Worm (Caenorhabditis elegans) whole organism, L4 larva: Measurements from ENCODE around the gene Y73F8A.35.

Experiments used
- D1046.2 ChIP-seq: fragments of 200-800 bp; sonication (Bioruptor generic); IDR thresholded peaks from 2 replicates; pipeline ENCODE4 v1.3.6; 2022; ENCODE audit warnings: missing genetic modification characterization, missing compliant biosample characterization
- F10B5.3 ChIP-seq: sonication (generic microtip); optimal IDR thresholded peaks from 2 replicates; lab custom pipeline; 2016; ENCODE audit warnings: mild to moderate bottlenecking, missing genetic modification characterization, missing compliant biosample characterization
- F26F4.8 ChIP-seq: fragments of 200-800 bp; sonication (Bioruptor generic); conservative IDR thresholded peaks from 2 replicates; pipeline ENCODE4 v1.3.6; 2022; ENCODE audit warnings: missing genetic modification characterization, missing compliant biosample characterization
- F44E2.7 ChIP-seq: fragments of 200-800 bp; sonication (Bioruptor generic); IDR thresholded peaks from 2 replicates; pipeline ENCODE4 v2.1.2; 2022; ENCODE audit warnings: missing genetic modification characterization, missing compliant biosample characterization
- F49E8.2 ChIP-seq: sonication (generic microtip); optimal IDR thresholded peaks from 2 replicates; lab custom pipeline; 2016; ENCODE audit warnings: missing compliant biosample characterization, mild to moderate bottlenecking, missing genetic modification characterization, borderline replicate concordance
- ZK546.5 ChIP-seq, 2 experiments: sonication (generic microtip); optimal IDR thresholded peaks; 2 replicates each; lab custom pipeline; 2017; ENCODE audit warnings: missing biosample characterization in 2 of 2, missing genetic modification characterization in 2 of 2
- aha-1 ChIP-seq: fragments of 150-350 bp; peaks from one replicate; lab custom pipeline; 2014; ENCODE audit warnings: missing biosample characterization, missing genetic modification characterization
- aly-2 ChIP-seq: sonication (generic microtip); optimal IDR thresholded peaks from 2 replicates; lab custom pipeline; 2018; ENCODE audit warnings: missing biosample characterization, missing genetic modification characterization
- ama-1 ChIP-seq: fragments of 150-350 bp; optimal IDR thresholded peaks from 2 replicates; lab custom pipeline; 2014; ENCODE audit warnings: inconsistent platforms, mixed read lengths
- arid-1 ChIP-seq: fragments of 200-800 bp; sonication (Bioruptor generic); conservative IDR thresholded peaks from 2 replicates; pipeline ENCODE4 v1.3.6; 2022; ENCODE audit warnings: missing genetic modification reagents, missing genetic modification characterization, missing compliant biosample characterization
- ceh-62 ChIP-seq: sonication (generic microtip); optimal IDR thresholded peaks from 2 replicates; lab custom pipeline; 2017; ENCODE audit warnings: missing biosample characterization, missing genetic modification characterization
- ceh-82 ChIP-seq: sonication (generic microtip); optimal IDR thresholded peaks from 2 replicates; lab custom pipeline; 2017; ENCODE audit warnings: missing biosample characterization, missing genetic modification characterization
- cey-2 ChIP-seq: sonication (generic microtip); optimal IDR thresholded peaks from 3 replicates; lab custom pipeline; 2017; ENCODE audit warnings: missing genetic modification characterization, mild to moderate bottlenecking, missing compliant biosample characterization, antibody characterized with exemption, borderline replicate concordance; ENCODE audit not compliant: insufficient read depth
- ctbp-1 ChIP-seq: fragments of 200-800 bp; sonication (Bioruptor generic); IDR thresholded peaks from 2 replicates; pipeline ENCODE4 v1.3.6; 2022; ENCODE audit warnings: missing genetic modification reagents, missing genetic modification characterization, missing compliant biosample characterization
- daf-12 ChIP-seq: fragments of 150-350 bp; optimal IDR thresholded peaks from 2 replicates; lab custom pipeline; 2014; ENCODE audit warnings: missing biosample characterization, missing genetic modification reagents, missing genetic modification characterization
- daf-16 ChIP-seq, 3 experiments: sonication (generic microtip); optimal IDR thresholded peaks; 2 replicates each; lab custom pipeline; 2016 to 2017; ENCODE audit warnings: missing genetic modification characterization in 3 of 3, missing genetic modification reagents in 3 of 3, mild to moderate bottlenecking in 2 of 3, missing compliant biosample characterization in 2 of 3, missing biosample characterization in 1 of 3, moderate library complexity in 1 of 3
- daf-19 ChIP-seq: fragments of 200-800 bp; sonication (Bioruptor generic); conservative IDR thresholded peaks from 2 replicates; pipeline ENCODE4 v1.3.6; 2022; ENCODE audit warnings: missing genetic modification characterization, missing compliant biosample characterization
- dmd-6 ChIP-seq: fragments of 200-800 bp; sonication (Bioruptor generic); IDR thresholded peaks from 2 replicates; pipeline ENCODE4 v1.3.6; 2022; ENCODE audit warnings: missing genetic modification reagents, missing genetic modification characterization, missing compliant biosample characterization
- dpl-1 ChIP-seq: fragments of 150-350 bp; optimal IDR thresholded peaks from 2 replicates; lab custom pipeline; 2014; ENCODE audit warnings: missing biosample characterization, missing genetic modification reagents, missing genetic modification characterization
- duxl-1 ChIP-seq: sonication (generic microtip); optimal IDR thresholded peaks from 2 replicates; lab custom pipeline; 2016; ENCODE audit warnings: mild to moderate bottlenecking, missing genetic modification characterization, moderate library complexity, missing compliant biosample characterization; ENCODE audit not compliant: poor library complexity
- dve-1 ChIP-seq: sonication (generic microtip); optimal IDR thresholded peaks from 2 replicates; lab custom pipeline; 2017; ENCODE audit warnings: antibody characterized with exemption, mild to moderate bottlenecking, missing genetic modification characterization, missing compliant biosample characterization; ENCODE audit not compliant: insufficient read depth
- fkh-10 ChIP-seq: fragments of 150-350 bp; optimal IDR thresholded peaks from 2 replicates; lab custom pipeline; 2014; ENCODE audit warnings: missing biosample characterization, missing genetic modification reagents, missing genetic modification characterization
- fos-1 ChIP-seq: fragments of 150-350 bp; optimal IDR thresholded peaks from 2 replicates; lab custom pipeline; 2014; ENCODE audit warnings: missing biosample characterization, missing genetic modification characterization
- gei-8 ChIP-seq: fragments of 200-800 bp; sonication (Bioruptor generic); optimal IDR thresholded peaks from 2 replicates; lab custom pipeline; 2018; ENCODE audit warnings: mild to moderate bottlenecking, missing genetic modification characterization, missing compliant biosample characterization
- hif-1 ChIP-seq, 2 experiments: sonication (generic microtip); optimal IDR thresholded peaks; 2 replicates each; lab custom pipeline; 2016 to 2017; ENCODE audit warnings: missing compliant biosample characterization in 2 of 2, missing genetic modification characterization in 2 of 2, missing genetic modification reagents in 2 of 2, missing genotype in 2 of 2, mild to moderate bottlenecking in 1 of 2
- hlh-30 ChIP-seq: sonication (generic microtip); optimal IDR thresholded peaks from 2 replicates; lab custom pipeline; 2017; ENCODE audit warnings: antibody characterized with exemption, mild to moderate bottlenecking, missing genetic modification characterization, missing compliant biosample characterization; ENCODE audit not compliant: insufficient read depth
- lin-15B ChIP-seq: fragments of 150-350 bp; sonication (generic microtip); optimal IDR thresholded peaks from 3 replicates; lab custom pipeline; 2014; ENCODE audit warnings: missing biosample characterization, missing genetic modification characterization
- lir-3 ChIP-seq: sonication (generic microtip); optimal IDR thresholded peaks from 2 replicates; lab custom pipeline; 2016; ENCODE audit warnings: mild to moderate bottlenecking, missing genetic modification characterization, missing compliant biosample characterization
- madf-5 ChIP-seq, 2 experiments: fragments of 200-800 bp; sonication (Bioruptor generic); IDR thresholded peaks; 2 replicates each; pipeline ENCODE4 v1.3.6; 2022; ENCODE audit warnings: missing compliant biosample characterization in 2 of 2, missing genetic modification characterization in 2 of 2
- madf-9 ChIP-seq: fragments of 200-800 bp; sonication (Bioruptor generic); conservative IDR thresholded peaks from 2 replicates; pipeline ENCODE4 v1.3.6; 2022; ENCODE audit warnings: missing genetic modification reagents, missing genetic modification characterization, missing compliant biosample characterization
- mdl-1 ChIP-seq, 2 experiments: fragments of 150-350 bp in 1 of 2; sonication (generic microtip) in 1 of 2; optimal IDR thresholded peaks; 2 replicates each; lab custom pipeline; 2014 to 2017; ENCODE audit warnings: missing biosample characterization in 2 of 2, missing genetic modification characterization in 2 of 2
- mep-1 ChIP-seq: fragments of 150-350 bp; sonication (generic microtip); optimal IDR thresholded peaks from 3 replicates; lab custom pipeline; 2014; ENCODE audit warnings: missing biosample characterization, missing genetic modification characterization
- mxl-3 ChIP-seq: fragments of 200-800 bp; sonication (Bioruptor generic); optimal IDR thresholded peaks from 2 replicates; lab custom pipeline; 2018; ENCODE audit warnings: mild to moderate bottlenecking, missing genetic modification characterization, missing compliant biosample characterization
- nhr-10 ChIP-seq: fragments of 150-350 bp; optimal IDR thresholded peaks from 2 replicates; lab custom pipeline; 2014; ENCODE audit warnings: missing biosample characterization, missing genetic modification characterization
- nhr-102 ChIP-seq: sonication (generic microtip); optimal IDR thresholded peaks from 2 replicates; lab custom pipeline; 2016; ENCODE audit warnings: mild to moderate bottlenecking, missing genetic modification characterization, moderate library complexity, missing compliant biosample characterization
- nhr-11 ChIP-seq: fragments of 150-350 bp; optimal IDR thresholded peaks from 2 replicates; lab custom pipeline; 2014; ENCODE audit warnings: missing biosample characterization, missing genetic modification characterization
- nhr-237 ChIP-seq: sonication (generic microtip); optimal IDR thresholded peaks from 2 replicates; lab custom pipeline; 2017; ENCODE audit warnings: missing biosample characterization, missing genetic modification characterization
- nhr-25 ChIP-seq: sonication (generic microtip); optimal IDR thresholded peaks from 2 replicates; lab custom pipeline; 2017; ENCODE audit warnings: missing genetic modification characterization, mild to moderate bottlenecking, missing compliant biosample characterization, antibody characterized with exemption, moderate library complexity, borderline replicate concordance; ENCODE audit not compliant: insufficient read depth
- nhr-28 ChIP-seq: fragments of 150-350 bp; optimal IDR thresholded peaks from 2 replicates; lab custom pipeline; 2014; ENCODE audit warnings: missing biosample characterization, missing genetic modification characterization
- nhr-41 ChIP-seq: fragments of 200-800 bp; sonication (Bioruptor generic); IDR thresholded peaks from 2 replicates; pipeline ENCODE4 v1.3.6; 2022; ENCODE audit warnings: missing genetic modification reagents, missing genetic modification characterization, missing compliant biosample characterization
- nhr-42 ChIP-seq: fragments of 200-800 bp; sonication (Bioruptor generic); IDR thresholded peaks from 2 replicates; pipeline ENCODE4 v1.3.6; 2022; ENCODE audit warnings: missing genetic modification characterization, missing compliant biosample characterization
- nhr-48 ChIP-seq: sonication (generic microtip); optimal IDR thresholded peaks from 2 replicates; lab custom pipeline; 2016; ENCODE audit warnings: mild to moderate bottlenecking, missing genetic modification characterization, missing compliant biosample characterization
- nhr-6 ChIP-seq: fragments of 150-350 bp; optimal IDR thresholded peaks from 2 replicates; lab custom pipeline; 2014; ENCODE audit warnings: missing biosample characterization, missing genetic modification characterization
- php-3 ChIP-seq: fragments of 200-800 bp; sonication (Bioruptor generic); IDR thresholded peaks from 2 replicates; pipeline ENCODE4 v1.3.6; 2022; ENCODE audit warnings: missing genetic modification reagents, missing genetic modification characterization, missing compliant biosample characterization
- sdz-12 ChIP-seq: fragments of 200-800 bp; sonication (Bioruptor generic); optimal IDR thresholded peaks from 2 replicates; lab custom pipeline; 2018; ENCODE audit warnings: mild to moderate bottlenecking, missing genetic modification characterization, missing compliant biosample characterization
- spr-1 ChIP-seq: sonication (generic microtip); optimal IDR thresholded peaks from 2 replicates; lab custom pipeline; 2016; ENCODE audit warnings: mild to moderate bottlenecking, missing genetic modification characterization, missing compliant biosample characterization
- vab-7 ChIP-seq: fragments of 200-800 bp; sonication (Bioruptor generic); IDR thresholded peaks from 2 replicates; pipeline ENCODE4 v1.3.6; 2022; ENCODE audit warnings: missing genetic modification reagents, missing genetic modification characterization, missing compliant biosample characterization
- zag-1 ChIP-seq: fragments of 150-350 bp; optimal IDR thresholded peaks from 2 replicates; lab custom pipeline; 2014; ENCODE audit warnings: missing biosample characterization, missing genetic modification characterization
- zfp-2 ChIP-seq: sonication (generic microtip); optimal IDR thresholded peaks from 2 replicates; lab custom pipeline; 2016; ENCODE audit warnings: mild to moderate bottlenecking, missing genetic modification characterization, missing compliant biosample characterization
- zip-2 ChIP-seq: fragments of 150-350 bp; optimal IDR thresholded peaks from 2 replicates; lab custom pipeline; 2014; ENCODE audit warnings: missing biosample characterization, missing genetic modification characterization
- ztf-11 ChIP-seq: fragments of 150-350 bp; optimal IDR thresholded peaks from 2 replicates; lab custom pipeline; 2014; ENCODE audit warnings: missing biosample characterization, missing genetic modification characterization

Gene Y73F8A.35

ce11 chrIV:15526477-15526876, 13.3 kb downstream of the Y73F8A.35 start (continued):
- TF ChIP-seq gei-8 (GFP tag; lab: Kevin White, UChicago) (peak; percentile 5), nhr-10 (tag; lab: Kevin White, UChicago) (no peak), spr-1 (tag; lab: Kevin White, UChicago) (no peak), F26F4.8 (GFP tag; lab: Robert Waterston, UW) (no peak), mdl-1 (tag; optimal IDR thresholded peaks at IDR 0.05; lab: Kevin White, UChicago) (no peak), nhr-28 (tag; lab: Kevin White, UChicago) (no peak), php-3 (GFP tag; lab: Robert Waterston, UW) (no peak), F49E8.2 (tag; lab: Kevin White, UChicago) (peak; percentile 95), ctbp-1 (GFP tag; lab: Robert Waterston, UW) (no peak), nhr-41 (GFP tag; lab: Robert Waterston, UW) (no peak), daf-19 (GFP tag; lab: Robert Waterston, UW) (no peak), zfp-2 (tag; lab: Kevin White, UChicago) (no peak), nhr-42 (GFP tag; lab: Robert Waterston, UW) (no peak), dmd-6 (GFP tag; lab: Robert Waterston, UW) (peak; percentile 74), hif-1 (tag; optimal IDR thresholded peaks at IDR 0.05; lab: Kevin White, UChicago) (peak in 1 of 2 experiments; percentile 78), F44E2.7 (GFP tag; lab: Robert Waterston, UW) (no peak), nhr-25 (tag; lab: Kevin White, UChicago) (no peak), nhr-102 (tag; lab: Kevin White, UChicago) (peak; percentile 64), ztf-11 (tag; lab: Kevin White, UChicago) (no peak), F10B5.3 (tag; lab: Kevin White, UChicago) (no peak), arid-1 (GFP tag; lab: Robert Waterston, UW) (no peak), nhr-48 (tag; lab: Kevin White, UChicago) (no peak), mxl-3 (GFP tag; lab: Kevin White, UChicago) (no peak), madf-5 (GFP tag; IDR thresholded peaks at IDR 0.05; lab: Robert Waterston, UW) (0 out of 4 replicates have a peak, but pooled peaks have one; percentile 36 to 53), aly-2 (tag; lab: Kevin White, UChicago) (no peak), fkh-10 (GFP tag; lab: Kevin White, UChicago) (no peak), lin-15B (tag; lab: Kevin White, UChicago) (no peak), daf-16 (GFP tag; optimal IDR thresholded peaks at IDR 0.05; lab: Kevin White, UChicago) (peak in 1 of 2 experiments; percentile 23), daf-16 (tag; optimal IDR thresholded peaks at IDR 0.05; lab: Kevin White, UChicago) (no peak), hlh-30 (tag; lab: Kevin White, UChicago) (no peak), lir-3 (no peak), zip-2 (tag; lab: Kevin White, UChicago) (no peak), sdz-12 (no peak), nhr-6 (tag; lab: Kevin White, UChicago) (peak; percentile 27), zag-1 (tag; lab: Kevin White, UChicago) (no peak), D1046.2 (GFP tag; lab: Robert Waterston, UW) (no peak), madf-9 (peak; percentile 76), vab-7 (GFP tag; lab: Robert Waterston, UW) (no peak), dve-1 (tag; lab: Kevin White, UChicago) (peak; percentile 65), dpl-1 (GFP tag; lab: Kevin White, UChicago) (peak; percentile 92), daf-12 (tag; lab: Kevin White, UChicago) (no peak), mep-1 (tag; lab: Kevin White, UChicago) (peak; percentile 51), nhr-11 (no peak), ZK546.5 (tag; optimal IDR thresholded peaks at IDR 0.05; lab: Kevin White, UChicago) (no peak), ceh-62 (no peak), ceh-82 (tag; lab: Kevin White, UChicago) (no peak), duxl-1 (peak; percentile 69), aha-1 (tag; lab: Kevin White, UChicago) (peak; percentile 23), nhr-237 (tag; lab: Kevin White, UChicago) (no peak), fos-1 (no peak), cey-2 (no peak), ama-1 (no peak)
